Worm (Caenorhabditis elegans) whole organism, L1 larva: ENCODE results near the gene C48B4.12.

Experiments
- F16B12.6 ChIP-seq: fragments of 150-350 bp; optimal IDR thresholded peaks from 2 replicates; lab custom pipeline; 2014; ENCODE audit warnings: missing biosample characterization, missing genetic modification characterization
- alr-1 ChIP-seq: fragments of 200-800 bp; sonication (Bioruptor generic); optimal IDR thresholded peaks from 2 replicates; lab custom pipeline; 2018; ENCODE audit warnings: borderline replicate concordance, mild to moderate bottlenecking, missing genetic modification characterization, missing compliant biosample characterization
- ama-1 ChIP-seq: fragments of 150-350 bp; optimal IDR thresholded peaks from 2 replicates; lab custom pipeline; 2014
- ceh-63 ChIP-seq: fragments of 200-800 bp; sonication (Bioruptor generic); optimal IDR thresholded peaks from 2 replicates; lab custom pipeline; 2018; ENCODE audit warnings: mild to moderate bottlenecking, missing genetic modification characterization, missing compliant biosample characterization
- ceh-8 ChIP-seq: fragments of 200-800 bp; sonication (Bioruptor generic); optimal IDR thresholded peaks from 2 replicates; lab custom pipeline; 2018; ENCODE audit warnings: mild to moderate bottlenecking, missing genetic modification characterization, moderate library complexity, missing compliant biosample characterization
- ceh-88 ChIP-seq: fragments of 200-800 bp; sonication (Bioruptor generic); IDR thresholded peaks from 2 replicates; pipeline ENCODE4 v1.3.6; 2022; ENCODE audit warnings: missing genetic modification characterization, missing compliant biosample characterization
- dpl-1 ChIP-seq, 3 experiments: fragments of 150-350 bp in 2 of 3; sonication (generic microtip) in 1 of 3; optimal IDR thresholded peaks; 2 replicates each; lab custom pipeline; 2014 to 2017; ENCODE audit warnings: missing biosample characterization in 3 of 3, missing genetic modification characterization in 3 of 3, missing genetic modification reagents in 3 of 3
- dsc-1 ChIP-seq: sonication (generic microtip); optimal IDR thresholded peaks from 2 replicates; lab custom pipeline; 2016; ENCODE audit warnings: mild to moderate bottlenecking, missing genetic modification characterization, missing compliant biosample characterization
- efl-3 ChIP-seq: fragments of 200-800 bp; sonication (Bioruptor generic); optimal IDR thresholded peaks from 2 replicates; lab custom pipeline; 2018; ENCODE audit warnings: mild to moderate bottlenecking, missing genetic modification characterization, missing compliant biosample characterization
- egl-13 ChIP-seq: sonication (generic microtip); optimal IDR thresholded peaks from 2 replicates; lab custom pipeline; 2016; ENCODE audit warnings: missing genotype, missing genetic modification reagents, missing genetic modification characterization, missing compliant biosample characterization
- elt-2 ChIP-seq: sonication (generic microtip); optimal IDR thresholded peaks from 2 replicates; lab custom pipeline; 2016; ENCODE audit warnings: missing genetic modification characterization, mild to moderate bottlenecking, inconsistent platforms, missing compliant biosample characterization, missing genetic modification reagents
- elt-3 ChIP-seq, 6 experiments: fragments of 150-350 bp in 1 of 6; sonication (generic microtip); optimal IDR thresholded peaks; 2 replicates each; lab custom pipeline; 2017 to 2018; ENCODE audit warnings: missing biosample characterization in 6 of 6, missing genetic modification characterization in 6 of 6, inconsistent platforms in 1 of 6
- fkh-10 ChIP-seq: sonication (generic microtip); optimal IDR thresholded peaks from 2 replicates; lab custom pipeline; 2017; ENCODE audit warnings: missing biosample characterization, missing genetic modification reagents, missing genetic modification characterization
- hlh-4 ChIP-seq: sonication (generic microtip); optimal IDR thresholded peaks from 2 replicates; lab custom pipeline; 2016; ENCODE audit warnings: mild to moderate bottlenecking, missing genetic modification characterization, missing compliant biosample characterization
- lin-13 ChIP-seq: fragments of 150-350 bp; optimal IDR thresholded peaks from 2 replicates; lab custom pipeline; 2014; ENCODE audit warnings: missing biosample characterization, missing genetic modification reagents, missing genetic modification characterization
- lin-15B ChIP-seq: fragments of 150-350 bp; sonication (generic microtip); optimal IDR thresholded peaks from 3 replicates; lab custom pipeline; 2014; ENCODE audit warnings: missing biosample characterization, missing genetic modification characterization
- lin-35 ChIP-seq, 2 experiments: fragments of 150-350 bp; optimal IDR thresholded peaks; 2 replicates each; lab custom pipeline; 2014; ENCODE audit warnings: missing biosample characterization in 2 of 2, missing genetic modification characterization in 2 of 2, missing genetic modification reagents in 2 of 2
- lin-39 ChIP-seq: fragments of 150-350 bp; optimal IDR thresholded peaks from 2 replicates; lab custom pipeline; 2014; ENCODE audit warnings: missing biosample characterization, missing genetic modification reagents, missing genetic modification characterization
- lir-3 ChIP-seq: sonication (generic microtip); optimal IDR thresholded peaks from 2 replicates; lab custom pipeline; 2016; ENCODE audit warnings: mild to moderate bottlenecking, missing genetic modification characterization, moderate library complexity, missing compliant biosample characterization; ENCODE audit not compliant: poor library complexity
- mdl-1 ChIP-seq, 2 experiments: fragments of 150-350 bp; optimal IDR thresholded peaks; 2 replicates each; lab custom pipeline; 2014 to 2017; ENCODE audit warnings: missing biosample characterization in 2 of 2, missing genetic modification characterization in 2 of 2, inconsistent platforms in 1 of 2
- mef-2 ChIP-seq: fragments of 150-350 bp; optimal IDR thresholded peaks from 2 replicates; lab custom pipeline; 2014; ENCODE audit warnings: missing biosample characterization, missing genetic modification characterization
- mep-1 ChIP-seq: fragments of 150-350 bp; optimal IDR thresholded peaks from 2 replicates; lab custom pipeline; 2014; ENCODE audit warnings: missing biosample characterization, missing genetic modification characterization
- nhr-11 ChIP-seq: fragments of 150-350 bp; optimal IDR thresholded peaks from 2 replicates; lab custom pipeline; 2014; ENCODE audit warnings: missing biosample characterization, missing genetic modification characterization
- nhr-85 ChIP-seq: sonication (generic microtip); peaks from one replicate; lab custom pipeline; 2016; ENCODE audit warnings: missing genetic modification characterization, inconsistent platforms, missing compliant biosample characterization
- nhr-90 ChIP-seq: sonication (generic microtip); optimal IDR thresholded peaks from 2 replicates; lab custom pipeline; 2016; ENCODE audit warnings: mild to moderate bottlenecking, missing genetic modification characterization, missing compliant biosample characterization; ENCODE audit not compliant: poor library complexity
- pqm-1 ChIP-seq: sonication (generic microtip); optimal IDR thresholded peaks from 3 replicates; lab custom pipeline; 2017; ENCODE audit warnings: missing biosample characterization, missing genetic modification characterization
- rnt-1 ChIP-seq: sonication (generic microtip); optimal IDR thresholded peaks from 2 replicates; lab custom pipeline; 2016; ENCODE audit warnings: mild to moderate bottlenecking, missing genetic modification characterization, moderate library complexity, missing compliant biosample characterization
- skn-1 ChIP-seq: fragments of 150-350 bp; optimal IDR thresholded peaks from 2 replicates; lab custom pipeline; 2014; ENCODE audit warnings: missing biosample characterization, missing genetic modification characterization
- snu-23 ChIP-seq: sonication (generic microtip); optimal IDR thresholded peaks from 2 replicates; lab custom pipeline; 2016; ENCODE audit warnings: missing genetic modification characterization, missing compliant biosample characterization
- sptf-1 ChIP-seq: fragments of 150-350 bp; optimal IDR thresholded peaks from 2 replicates; lab custom pipeline; 2014; ENCODE audit warnings: missing biosample characterization, missing genetic modification characterization
- sup-37 ChIP-seq: fragments of 200-800 bp; sonication (Bioruptor generic); optimal IDR thresholded peaks from 2 replicates; lab custom pipeline; 2018; ENCODE audit warnings: mild to moderate bottlenecking, missing genetic modification characterization, missing compliant biosample characterization
- swsn-7 ChIP-seq: sonication (generic microtip); optimal IDR thresholded peaks from 2 replicates; lab custom pipeline; 2016; ENCODE audit warnings: missing genetic modification characterization, missing compliant biosample characterization
- tbx-2 ChIP-seq: sonication (generic microtip); optimal IDR thresholded peaks from 2 replicates; lab custom pipeline; 2016; ENCODE audit warnings: missing genetic modification characterization, missing compliant biosample characterization
- tlp-1 ChIP-seq: fragments of 150-350 bp; optimal IDR thresholded peaks from 2 replicates; lab custom pipeline; 2014; ENCODE audit warnings: missing biosample characterization, missing genetic modification characterization
- unc-30 ChIP-seq: sonication (generic microtip); optimal IDR thresholded peaks from 2 replicates; lab custom pipeline; 2017; ENCODE audit warnings: missing biosample characterization, missing genetic modification characterization
- unc-62 ChIP-seq: fragments of 150-350 bp; optimal IDR thresholded peaks from 2 replicates; lab custom pipeline; 2014; ENCODE audit warnings: missing biosample characterization, missing genetic modification reagents, missing genetic modification characterization
- unc-98 ChIP-seq: fragments of 200-800 bp; sonication (Bioruptor generic); IDR thresholded peaks from 2 replicates; pipeline ENCODE4 v1.3.6; 2022; ENCODE audit warnings: missing genetic modification characterization, missing compliant biosample characterization
- zag-1 ChIP-seq: fragments of 150-350 bp; optimal IDR thresholded peaks from 2 replicates; lab custom pipeline; 2014; ENCODE audit warnings: missing biosample characterization, missing genetic modification characterization
- zip-4 ChIP-seq: fragments of 200-800 bp; sonication (Bioruptor generic); optimal IDR thresholded peaks from 2 replicates; lab custom pipeline; 2018; ENCODE audit warnings: mild to moderate bottlenecking, missing genetic modification characterization, moderate library complexity, missing compliant biosample characterization
- ztf-4 ChIP-seq: fragments of 150-350 bp; optimal IDR thresholded peaks from 2 replicates; lab custom pipeline; 2014; ENCODE audit warnings: missing biosample characterization, missing genetic modification characterization

C48B4.12 gene

DNA sequence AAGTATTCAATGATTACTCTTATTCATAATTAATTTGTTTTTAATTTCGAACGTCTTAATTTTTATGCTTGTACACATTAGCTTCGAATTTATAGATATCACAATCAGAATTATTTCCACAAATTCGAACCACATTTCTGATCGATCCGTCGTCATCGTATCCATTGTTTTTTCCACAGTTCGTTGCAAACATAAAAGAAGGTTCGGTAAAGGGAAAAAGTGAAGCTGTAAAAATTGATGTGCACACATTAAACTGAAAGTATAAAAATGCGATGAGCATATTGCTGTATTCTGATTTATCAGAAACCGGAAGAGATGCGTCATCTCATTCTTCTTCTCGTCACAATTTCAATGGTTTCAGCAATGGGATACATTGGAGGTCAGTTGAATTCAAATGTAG is at the start of gene C48B4.12:
Gene C48B4.12 (plus strand): TSS at position 301 of the 400 bp plus-strand sequence.
- TF ChIP-seq unc-30 (tag; lab: Kevin White, UChicago) (no peak), lin-13 (GFP tag; lab: Kevin White, UChicago) (no peak), elt-3 (tag; optimal IDR thresholded peaks at IDR 0.05; lab: Kevin White, UChicago) (no peak), tbx-2 (tag; lab: Kevin White, UChicago) (no peak), ceh-63 (GFP tag; lab: Kevin White, UChicago) (no peak), ama-1 (no peak), lin-15B (tag; lab: Kevin White, UChicago) (no peak), nhr-85 (tag; lab: Kevin White, UChicago) (no peak), ceh-8 (GFP tag; lab: Kevin White, UChicago) (no peak), lin-35 (GFP tag; optimal IDR thresholded peaks at IDR 0.05; lab: Kevin White, UChicago) (no peak), zip-4 (GFP tag; lab: Kevin White, UChicago) (no peak), ceh-88 (GFP tag; lab: Robert Waterston, UW) (no peak)

DNA sequence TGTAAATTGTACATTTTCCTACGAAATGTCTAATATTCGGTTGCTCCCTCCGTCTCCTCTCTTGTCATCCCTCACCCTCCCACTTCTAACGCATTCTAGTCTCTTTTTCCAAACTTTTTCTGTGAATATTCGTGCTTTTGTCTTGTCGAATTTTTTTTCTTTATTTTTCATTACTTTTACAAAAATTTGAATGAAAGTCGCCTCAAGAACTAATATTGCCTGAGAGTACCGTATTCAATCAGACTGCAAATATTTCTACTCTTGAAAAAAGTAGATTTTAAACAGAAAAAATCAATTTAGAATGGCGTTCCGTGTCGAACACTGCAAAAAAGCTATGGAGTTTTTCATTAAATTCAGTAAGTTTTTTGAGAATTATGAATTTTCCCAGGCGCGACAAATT is 40.8 kb upstream of the C48B4.12 start, which contains the start of gene ZK1098.11:
Gene ZK1098.11 (plus strand): TSS at position 301 of the 400 bp plus-strand sequence.
- TF ChIP-seq swsn-7 (tag; lab: Kevin White, UChicago): no peak
- no peak for TF ChIP-seq nhr-11
- TF ChIP-seq ama-1: no peak
- TF ChIP-seq fkh-10 (GFP tag; lab: Kevin White, UChicago): no peak
- TF ChIP-seq dsc-1: no peak
- no peak for TF ChIP-seq alr-1
- no peak for TF ChIP-seq sup-37 (GFP tag; lab: Kevin White, UChicago)
- TF ChIP-seq elt-2: no peak
- no peak for TF ChIP-seq rnt-1 (tag; lab: Kevin White, UChicago)
- no peak for TF ChIP-seq elt-3 (tag; optimal IDR thresholded peaks at IDR 0.05; lab: Kevin White, UChicago)
- no peak for TF ChIP-seq hlh-4 (tag; lab: Kevin White, UChicago)

DNA sequence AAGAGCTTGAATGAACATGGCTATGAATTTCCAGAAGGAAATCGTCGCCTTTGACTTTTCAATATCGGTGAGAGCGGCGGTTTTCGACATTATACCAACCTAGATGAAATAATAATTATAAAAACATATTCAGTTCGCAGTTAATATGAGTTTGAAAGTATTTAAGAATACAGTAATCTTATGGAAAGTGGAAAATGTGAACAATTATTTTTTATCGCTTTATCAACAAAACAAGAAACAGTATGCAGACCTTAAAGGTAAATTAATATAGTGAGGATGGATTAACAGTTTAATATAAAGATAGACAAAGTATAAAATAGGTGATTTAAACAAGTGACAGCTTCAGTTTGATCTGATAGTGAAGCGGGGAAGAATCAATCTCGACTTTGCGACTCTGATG is 38.7 kb upstream of the C48B4.12 start, which contains the start of gene C48B4.6:
Gene C48B4.6 (minus strand): TSS at position 101 of the 400 bp plus-strand sequence.
- TF ChIP-seq tlp-1 (tag; lab: Kevin White, UChicago) (no peak), pqm-1 (tag; lab: Kevin White, UChicago) (no peak), dpl-1 (GFP tag; optimal IDR thresholded peaks at IDR 0.05; lab: Kevin White, UChicago) (no peak), efl-3 (GFP tag; lab: Kevin White, UChicago) (no peak), skn-1 (tag; lab: Kevin White, UChicago) (no peak), dsc-1 (no peak), unc-62 (GFP tag; lab: Kevin White, UChicago) (no peak), unc-98 (no peak), mep-1 (no peak), lir-3 (tag; lab: Kevin White, UChicago) (no peak), F16B12.6 (tag; lab: Kevin White, UChicago) (no peak), nhr-85 (tag; lab: Kevin White, UChicago) (no peak), egl-13 (tag; lab: Kevin White, UChicago) (no peak)

DNA sequence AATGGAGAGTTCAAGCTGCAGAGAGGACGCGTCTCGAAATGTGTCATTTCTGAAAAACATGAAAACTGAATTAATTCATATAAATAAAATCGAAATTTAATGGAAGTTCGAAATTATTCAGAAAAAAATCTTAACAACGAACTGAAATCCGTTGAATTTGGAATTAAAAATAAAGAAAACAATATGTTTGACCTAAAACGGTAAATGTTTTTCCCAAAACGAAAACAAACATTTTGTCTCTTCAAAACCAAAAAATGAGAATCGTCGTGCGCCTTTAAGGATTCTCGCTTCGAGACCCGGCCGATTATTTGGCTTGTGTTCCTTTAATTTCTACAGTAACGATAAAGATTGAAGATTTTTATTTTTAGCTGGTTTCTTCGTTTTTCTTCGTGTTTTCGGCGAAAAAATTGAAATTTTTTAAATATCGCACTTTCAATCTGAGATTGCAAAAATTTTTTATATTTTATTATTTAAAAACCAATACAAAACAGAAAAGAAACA is 37.7 kb upstream of the C48B4.12 start, which contains the start of gene C48B4.7:
Gene C48B4.7 (minus strand): TSS at position 51 of the 501 bp plus-strand sequence.
- TF ChIP-seq zag-1 (tag; lab: Kevin White, UChicago) (no peak), mdl-1 (tag; optimal IDR thresholded peaks at IDR 0.05; lab: Kevin White, UChicago) (no peak), zip-4 (GFP tag; lab: Kevin White, UChicago) (no peak), lin-35 (GFP tag; optimal IDR thresholded peaks at IDR 0.05; lab: Kevin White, UChicago) (no peak), nhr-85 (tag; lab: Kevin White, UChicago) (no peak), mef-2 (tag; lab: Kevin White, UChicago) (no peak), nhr-90 (tag; lab: Kevin White, UChicago) (no peak), ztf-4 (tag; lab: Kevin White, UChicago) (no peak), hlh-4 (tag; lab: Kevin White, UChicago) (no peak), snu-23 (no peak), F16B12.6 (tag; lab: Kevin White, UChicago) (no peak), lin-39 (tag; lab: Kevin White, UChicago) (no peak), fkh-10 (GFP tag; lab: Kevin White, UChicago) (no peak), sptf-1 (tag; lab: Kevin White, UChicago) (no peak)
